Fruit fly (Drosophila melanogaster): ENCODE data around the gene CG13875.

CG13875 gene

DNA sequence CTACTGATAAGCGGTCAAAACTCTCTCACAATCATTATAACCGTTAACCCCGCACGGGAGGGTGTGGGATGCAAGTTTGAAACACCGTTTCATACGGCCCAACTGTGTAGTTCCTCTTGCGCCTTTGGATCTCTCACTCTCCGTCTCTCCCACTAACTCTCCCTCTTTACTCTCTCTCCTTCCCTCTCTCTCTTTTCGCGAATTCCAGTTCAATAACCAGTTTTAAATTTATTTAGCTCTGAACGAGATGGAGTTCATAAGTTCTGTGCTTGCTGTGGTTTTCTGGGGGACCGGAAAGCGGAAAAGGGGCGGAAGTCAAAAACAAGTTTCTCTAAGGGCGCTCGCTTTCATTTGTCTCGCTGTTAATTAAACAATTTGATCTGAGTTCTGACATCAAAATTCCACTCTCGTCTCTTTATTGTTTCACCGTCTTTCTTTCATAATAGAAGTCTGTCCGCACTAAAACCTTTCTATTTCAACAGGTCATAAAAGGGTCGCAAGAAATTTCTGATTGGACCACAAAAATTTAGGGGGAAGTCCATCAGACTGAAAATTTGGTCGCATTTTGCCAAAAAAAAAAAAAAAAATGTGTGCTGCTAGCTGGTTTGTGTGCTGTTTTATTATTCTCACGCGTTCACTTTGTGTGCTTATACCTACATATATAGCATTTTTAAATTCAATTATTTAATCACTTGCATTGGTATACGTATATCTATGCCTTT, 38.7 kb upstream of the CG13875 start:
- TF ChIP-seq Dll (optimal IDR thresholded peaks at IDR 0.05) (no peak), EcR (GFP tag; optimal IDR thresholded peaks at IDR 0.05) (peak; percentile 63 to 72), pan (optimal IDR thresholded peaks at IDR 0.05) (no peak), usp (GFP tag; optimal IDR thresholded peaks at IDR 0.05) (no peak)

DNA sequence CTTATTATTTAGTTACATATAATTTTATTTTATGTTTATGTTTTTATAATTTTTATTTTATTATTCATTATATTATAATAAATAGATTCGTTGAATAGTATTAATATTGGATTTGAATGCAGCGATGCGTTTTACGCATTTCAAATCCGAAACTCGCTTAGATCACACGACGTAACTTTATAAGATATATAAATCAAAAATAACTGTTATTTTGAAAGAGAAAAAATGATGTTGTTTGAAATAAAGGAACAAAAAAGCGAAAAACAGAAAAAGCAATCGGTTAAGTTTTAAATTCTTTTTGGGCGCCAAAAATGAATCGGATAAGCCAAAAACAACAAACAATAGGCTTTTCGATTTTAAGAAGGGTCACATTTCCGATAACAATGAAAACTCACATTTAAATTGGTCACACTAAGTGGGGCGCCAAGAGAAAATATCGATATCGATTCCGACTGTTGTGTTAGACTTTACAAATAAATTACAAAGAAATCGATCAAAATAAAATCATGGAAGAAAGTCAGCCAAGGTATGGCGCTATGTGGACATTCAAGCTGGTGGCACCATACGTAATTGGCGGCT, 33.6 kb upstream of the CG13875 start, which contains the start of gene CG6845:
CG6845 (plus strand) TSS at position 436 of the 579 bp plus-strand sequence.
- TF ChIP-seq usp (GFP tag; optimal IDR thresholded peaks at IDR 0.05) (no peak), Dll (optimal IDR thresholded peaks at IDR 0.05) (no peak), CG8478 (optimal IDR thresholded peaks at IDR 0.05) (no peak), pan (optimal IDR thresholded peaks at IDR 0.05) (no peak), EcR (GFP tag; optimal IDR thresholded peaks at IDR 0.05) (no peak), psq (optimal IDR thresholded peaks at IDR 0.05) (no peak)

- TF ChIP-seq pan (optimal IDR thresholded peaks at IDR 0.05) = no peak
- no peak for TF ChIP-seq Dll (optimal IDR thresholded peaks at IDR 0.05)
- TF ChIP-seq CG8478 (optimal IDR thresholded peaks at IDR 0.05) = no peak
- TF ChIP-seq usp (GFP tag; optimal IDR thresholded peaks at IDR 0.05) = no peak
- no peak for TF ChIP-seq psq (optimal IDR thresholded peaks at IDR 0.05)
- no peak for TF ChIP-seq EcR (GFP tag; optimal IDR thresholded peaks at IDR 0.05)
These were observed 27.2 kb upstream of the CG13875 start, which contains the start of the genes Dic61B and p130CAS for dm6 chr3L:152489-152888. Dic61B (minus strand) TSS chr3L:152589. p130CAS (plus strand) TSS chr3L:152884.

dm6 chr3L:153670-154069, 26.1 kb upstream of the CG13875 start:
- TF ChIP-seq EcR (GFP tag; optimal IDR thresholded peaks at IDR 0.05) (no peak), psq (optimal IDR thresholded peaks at IDR 0.05) (no peak), Dll (optimal IDR thresholded peaks at IDR 0.05) (no peak), pan (optimal IDR thresholded peaks at IDR 0.05) (no peak), usp (GFP tag; optimal IDR thresholded peaks at IDR 0.05) (no peak), CG8478 (optimal IDR thresholded peaks at IDR 0.05) (no peak)

DNA sequence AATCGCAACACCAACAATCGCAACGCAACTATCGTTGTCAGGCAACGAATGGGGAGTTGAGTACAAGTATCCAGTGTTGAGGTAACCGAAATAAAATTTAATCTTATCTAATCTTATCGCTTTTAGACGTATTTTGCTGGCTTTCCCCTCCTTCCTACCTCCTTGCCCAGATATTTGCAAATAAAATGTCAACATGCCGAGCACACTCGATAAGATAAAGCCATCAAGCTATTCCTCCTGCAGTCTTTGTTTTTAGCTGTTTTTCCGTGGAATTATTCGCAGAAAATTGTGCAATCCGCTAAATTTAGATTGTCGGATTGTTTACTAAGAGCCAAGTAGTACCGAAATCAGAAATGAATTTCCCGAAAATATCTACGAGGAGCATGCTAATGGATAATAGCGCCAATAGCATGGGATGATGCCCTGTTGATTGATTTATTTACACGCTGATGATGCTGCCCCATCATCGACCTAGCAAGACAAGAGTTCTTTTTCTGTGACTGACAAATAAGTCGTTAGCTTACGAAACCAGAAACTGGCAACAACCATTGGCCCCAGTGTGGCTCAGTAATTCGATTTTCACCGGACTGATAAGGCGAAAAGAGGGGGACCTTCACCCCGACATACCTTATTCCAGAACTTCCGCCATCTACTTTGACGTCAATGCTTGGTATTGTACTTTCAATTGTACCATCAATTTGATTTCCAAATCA, 23.0 kb upstream of the CG13875 start:
- no peak for TF ChIP-seq EcR (GFP tag; optimal IDR thresholded peaks at IDR 0.05)
- no peak for TF ChIP-seq CG8478 (optimal IDR thresholded peaks at IDR 0.05)
- no peak for TF ChIP-seq Dll (optimal IDR thresholded peaks at IDR 0.05)
- TF ChIP-seq usp (GFP tag; optimal IDR thresholded peaks at IDR 0.05) = no peak
- no peak for TF ChIP-seq pan (optimal IDR thresholded peaks at IDR 0.05)
- TF ChIP-seq psq (optimal IDR thresholded peaks at IDR 0.05) = no peak

DNA sequence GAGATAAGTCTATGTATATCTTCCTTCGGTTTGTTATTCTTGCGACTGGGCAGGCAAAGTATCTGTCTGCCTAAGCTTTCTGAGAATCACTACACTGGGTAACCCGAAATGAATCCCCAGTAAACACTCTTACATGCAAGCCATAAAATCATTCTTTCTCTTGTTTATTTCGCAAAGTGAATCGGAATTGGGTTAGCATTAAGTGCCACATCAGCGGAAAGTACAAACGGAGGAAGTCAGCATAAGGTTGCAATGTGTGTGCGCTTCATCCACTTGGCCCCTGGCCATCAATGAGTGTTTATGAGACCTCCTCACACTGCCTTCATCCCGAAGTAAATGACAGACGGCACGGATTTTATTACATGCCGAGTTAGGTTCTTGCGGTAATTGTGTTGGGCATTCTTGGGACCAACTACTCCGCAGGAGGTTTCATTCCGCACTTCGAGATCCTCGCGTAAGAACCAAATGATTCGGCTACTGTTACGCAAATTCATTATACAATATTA, 22.0 kb upstream of the CG13875 start:
- no peak for TF ChIP-seq CG8478 (optimal IDR thresholded peaks at IDR 0.05)
- no peak for TF ChIP-seq usp (GFP tag; optimal IDR thresholded peaks at IDR 0.05)
- TF ChIP-seq Dll (optimal IDR thresholded peaks at IDR 0.05) = no peak
- no peak for TF ChIP-seq EcR (GFP tag; optimal IDR thresholded peaks at IDR 0.05)
- TF ChIP-seq pan (optimal IDR thresholded peaks at IDR 0.05) = no peak
- TF ChIP-seq psq (optimal IDR thresholded peaks at IDR 0.05) = no peak

- TF ChIP-seq usp (GFP tag; optimal IDR thresholded peaks at IDR 0.05) = no peak
- TF ChIP-seq pan (optimal IDR thresholded peaks at IDR 0.05) = no peak
- TF ChIP-seq psq (optimal IDR thresholded peaks at IDR 0.05) = no peak
- TF ChIP-seq Dll (optimal IDR thresholded peaks at IDR 0.05) = no peak
- TF ChIP-seq EcR (GFP tag; optimal IDR thresholded peaks at IDR 0.05) = no peak
- TF ChIP-seq CG8478 (optimal IDR thresholded peaks at IDR 0.05) = no peak
These were observed 20.2 kb upstream of the CG13875 start for dm6 chr3L:159406-160084.

- TF ChIP-seq EcR (GFP tag; optimal IDR thresholded peaks at IDR 0.05) = no peak
- no peak for TF ChIP-seq pan (optimal IDR thresholded peaks at IDR 0.05)
- TF ChIP-seq Dll (optimal IDR thresholded peaks at IDR 0.05) = no peak
- no peak for TF ChIP-seq psq (optimal IDR thresholded peaks at IDR 0.05)
- no peak for TF ChIP-seq CG8478 (optimal IDR thresholded peaks at IDR 0.05)
- no peak for TF ChIP-seq usp (GFP tag; optimal IDR thresholded peaks at IDR 0.05)
These were observed 19.2 kb upstream of the CG13875 start for dm6 chr3L:160446-161094.

DNA sequence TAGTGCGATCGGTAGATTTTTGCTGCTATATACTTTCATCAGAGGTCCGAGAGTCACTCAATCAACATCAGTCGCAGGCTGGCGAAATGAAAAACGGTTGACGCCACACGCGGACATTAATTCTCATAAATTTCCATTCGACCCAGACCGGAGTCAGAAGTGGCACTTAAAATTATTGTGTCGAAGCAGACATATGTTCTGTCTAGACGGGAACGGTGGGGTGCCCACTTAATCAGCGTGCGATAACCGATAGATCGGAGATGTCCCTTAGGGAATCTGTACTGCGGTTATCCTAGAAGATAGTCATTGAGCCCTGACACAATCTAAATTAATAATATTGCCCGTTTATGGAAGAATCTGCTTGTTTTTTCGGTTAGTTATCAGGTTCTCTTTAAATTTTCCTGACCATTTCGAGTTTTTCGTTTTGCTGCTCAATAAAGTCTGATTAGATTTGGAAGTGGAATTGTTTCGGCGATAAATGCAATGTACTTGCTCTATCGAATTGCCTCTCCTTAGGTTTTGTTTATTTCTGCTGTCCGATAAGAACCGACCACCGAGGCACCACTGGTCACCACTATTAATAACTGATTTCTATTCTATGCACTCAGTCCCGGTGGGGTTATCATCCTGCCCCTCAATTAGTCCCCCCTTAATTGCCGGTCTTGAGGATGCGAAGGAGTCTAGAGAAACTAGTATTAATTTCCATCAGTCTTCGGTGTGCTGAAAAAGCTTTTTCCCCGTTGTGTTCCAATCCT, 17.7 kb upstream of the CG13875 start:
- no peak for TF ChIP-seq pan (optimal IDR thresholded peaks at IDR 0.05)
- TF ChIP-seq Dll (optimal IDR thresholded peaks at IDR 0.05) = no peak
- TF ChIP-seq CG8478 (optimal IDR thresholded peaks at IDR 0.05) = no peak
- TF ChIP-seq EcR (GFP tag; optimal IDR thresholded peaks at IDR 0.05) = no peak
- TF ChIP-seq psq (optimal IDR thresholded peaks at IDR 0.05) = no peak
- no peak for TF ChIP-seq usp (GFP tag; optimal IDR thresholded peaks at IDR 0.05)

dm6 chr3L:165981-166788, 13.5 kb upstream of the CG13875 start:
- no peak for TF ChIP-seq EcR (GFP tag; optimal IDR thresholded peaks at IDR 0.05)
- TF ChIP-seq CG8478 (optimal IDR thresholded peaks at IDR 0.05) = no peak
- no peak for TF ChIP-seq usp (GFP tag; optimal IDR thresholded peaks at IDR 0.05)
- no peak for TF ChIP-seq pan (optimal IDR thresholded peaks at IDR 0.05)

Data from whole organism.